Worm (Caenorhabditis elegans) whole organism, L4 larva: ENCODE data around the gene zyg-1.
A peak's percentile ranks its signal among the peaks of the same experiment; 100 is the strongest.

ENCODE experiments used
- F49E8.2 ChIP-seq: sonication (generic microtip); optimal IDR thresholded peaks from 2 replicates; lab custom pipeline; 2016; ENCODE audit warnings: missing compliant biosample characterization, mild to moderate bottlenecking, missing genetic modification characterization, borderline replicate concordance
- T20F7.1 ChIP-seq: fragments of 200-800 bp; sonication (Bioruptor generic); optimal IDR thresholded peaks from 2 replicates; lab custom pipeline; 2018; ENCODE audit warnings: mild to moderate bottlenecking, missing genetic modification characterization, missing compliant biosample characterization
- Y48G9A.11 ChIP-seq: fragments of 200-800 bp; sonication (Bioruptor generic); IDR thresholded peaks from 2 replicates; pipeline ENCODE4 v1.3.6; 2022; ENCODE audit warnings: missing genetic modification reagents, missing genetic modification characterization, missing compliant biosample characterization
- Y5F2A.4 ChIP-seq: fragments of 200-800 bp; sonication (Bioruptor generic); optimal IDR thresholded peaks from 2 replicates; lab custom pipeline; 2018; ENCODE audit warnings: mild to moderate bottlenecking, missing genetic modification characterization, missing compliant biosample characterization
- Y75B8A.6 ChIP-seq: fragments of 200-800 bp; sonication (Bioruptor generic); IDR thresholded peaks from 2 replicates; pipeline ENCODE4 v1.3.6; 2022; ENCODE audit warnings: missing genetic modification reagents, missing genetic modification characterization, missing compliant biosample characterization
- aly-2 ChIP-seq: sonication (generic microtip); optimal IDR thresholded peaks from 2 replicates; lab custom pipeline; 2018; ENCODE audit warnings: missing biosample characterization, missing genetic modification characterization
- ama-1 ChIP-seq: fragments of 150-350 bp; optimal IDR thresholded peaks from 2 replicates; lab custom pipeline; 2014; ENCODE audit warnings: inconsistent platforms, mixed read lengths
- arid-1 ChIP-seq: fragments of 200-800 bp; sonication (Bioruptor generic); conservative IDR thresholded peaks from 2 replicates; pipeline ENCODE4 v1.3.6; 2022; ENCODE audit warnings: missing genetic modification reagents, missing genetic modification characterization, missing compliant biosample characterization
- ceh-28 ChIP-seq: fragments of 150-350 bp; optimal IDR thresholded peaks from 2 replicates; lab custom pipeline; 2014; ENCODE audit warnings: missing biosample characterization, missing genetic modification reagents, missing genetic modification characterization
- cey-2 ChIP-seq: sonication (generic microtip); optimal IDR thresholded peaks from 3 replicates; lab custom pipeline; 2017; ENCODE audit warnings: missing genetic modification characterization, mild to moderate bottlenecking, missing compliant biosample characterization, antibody characterized with exemption, borderline replicate concordance; ENCODE audit not compliant: insufficient read depth
- ctbp-1 ChIP-seq: fragments of 200-800 bp; sonication (Bioruptor generic); IDR thresholded peaks from 2 replicates; pipeline ENCODE4 v1.3.6; 2022; ENCODE audit warnings: missing genetic modification reagents, missing genetic modification characterization, missing compliant biosample characterization
- daf-16 ChIP-seq, 3 experiments: sonication (generic microtip); optimal IDR thresholded peaks; 2 replicates each; lab custom pipeline; 2016 to 2017; ENCODE audit warnings: missing genetic modification characterization in 3 of 3, missing genetic modification reagents in 3 of 3, mild to moderate bottlenecking in 2 of 3, missing compliant biosample characterization in 2 of 3, missing biosample characterization in 1 of 3, moderate library complexity in 1 of 3
- dmd-6 ChIP-seq: fragments of 200-800 bp; sonication (Bioruptor generic); IDR thresholded peaks from 2 replicates; pipeline ENCODE4 v1.3.6; 2022; ENCODE audit warnings: missing genetic modification reagents, missing genetic modification characterization, missing compliant biosample characterization
- dpl-1 ChIP-seq: fragments of 150-350 bp; optimal IDR thresholded peaks from 2 replicates; lab custom pipeline; 2014; ENCODE audit warnings: missing biosample characterization, missing genetic modification reagents, missing genetic modification characterization
- dve-1 ChIP-seq: sonication (generic microtip); optimal IDR thresholded peaks from 2 replicates; lab custom pipeline; 2017; ENCODE audit warnings: antibody characterized with exemption, mild to moderate bottlenecking, missing genetic modification characterization, missing compliant biosample characterization; ENCODE audit not compliant: insufficient read depth
- egl-27 ChIP-seq: sonication (generic microtip); optimal IDR thresholded peaks from 3 replicates; lab custom pipeline; 2017; ENCODE audit warnings: missing biosample characterization, missing genetic modification reagents, missing genetic modification characterization
- fkh-10 ChIP-seq: fragments of 150-350 bp; optimal IDR thresholded peaks from 2 replicates; lab custom pipeline; 2014; ENCODE audit warnings: missing biosample characterization, missing genetic modification reagents, missing genetic modification characterization
- hlh-11 ChIP-seq: fragments of 200-800 bp; sonication (Bioruptor generic); optimal IDR thresholded peaks from 2 replicates; lab custom pipeline; 2018; ENCODE audit warnings: mild to moderate bottlenecking, missing genetic modification characterization, missing compliant biosample characterization
- hlh-30 ChIP-seq: sonication (generic microtip); optimal IDR thresholded peaks from 2 replicates; lab custom pipeline; 2017; ENCODE audit warnings: antibody characterized with exemption, mild to moderate bottlenecking, missing genetic modification characterization, missing compliant biosample characterization; ENCODE audit not compliant: insufficient read depth
- jun-1 ChIP-seq: fragments of 150-350 bp; optimal IDR thresholded peaks from 2 replicates; lab custom pipeline; 2014; ENCODE audit warnings: missing biosample characterization, missing genetic modification reagents, missing genetic modification characterization
- lim-7 ChIP-seq: fragments of 200-800 bp; sonication (Bioruptor generic); IDR thresholded peaks from 2 replicates; pipeline ENCODE4 v1.3.6; 2022; ENCODE audit warnings: missing genetic modification characterization, missing compliant biosample characterization
- lin-1 ChIP-seq: fragments of 200-800 bp; sonication (Bioruptor generic); IDR thresholded peaks from 2 replicates; pipeline ENCODE4 v1.3.6; 2022; ENCODE audit warnings: missing genetic modification reagents, missing genetic modification characterization, missing compliant biosample characterization
- lin-13 ChIP-seq: fragments of 150-350 bp; optimal IDR thresholded peaks from 2 replicates; lab custom pipeline; 2014; ENCODE audit warnings: missing biosample characterization, missing genetic modification reagents, missing genetic modification characterization
- lin-15B ChIP-seq: fragments of 150-350 bp; sonication (generic microtip); optimal IDR thresholded peaks from 3 replicates; lab custom pipeline; 2014; ENCODE audit warnings: missing biosample characterization, missing genetic modification characterization
- lsy-2 ChIP-seq, 2 experiments: fragments of 150-350 bp in 1 of 2; sonication (generic microtip) in 1 of 2; optimal IDR thresholded peaks; 2 replicates each; lab custom pipeline; 2014 to 2017; ENCODE audit warnings: missing biosample characterization in 2 of 2, missing genetic modification characterization in 2 of 2
- madf-9 ChIP-seq: fragments of 200-800 bp; sonication (Bioruptor generic); conservative IDR thresholded peaks from 2 replicates; pipeline ENCODE4 v1.3.6; 2022; ENCODE audit warnings: missing genetic modification reagents, missing genetic modification characterization, missing compliant biosample characterization
- mdl-1 ChIP-seq, 2 experiments: fragments of 150-350 bp in 1 of 2; sonication (generic microtip) in 1 of 2; optimal IDR thresholded peaks; 2 replicates each; lab custom pipeline; 2014 to 2017; ENCODE audit warnings: missing biosample characterization in 2 of 2, missing genetic modification characterization in 2 of 2
- mep-1 ChIP-seq: fragments of 150-350 bp; sonication (generic microtip); optimal IDR thresholded peaks from 3 replicates; lab custom pipeline; 2014; ENCODE audit warnings: missing biosample characterization, missing genetic modification characterization
- mes-2 ChIP-seq: sonication (generic microtip); optimal IDR thresholded peaks from 2 replicates; lab custom pipeline; 2016; ENCODE audit warnings: missing genotype, mild to moderate bottlenecking, missing genetic modification characterization, missing compliant biosample characterization; ENCODE audit not compliant: poor library complexity, severe bottlenecking
- nhr-102 ChIP-seq: sonication (generic microtip); optimal IDR thresholded peaks from 2 replicates; lab custom pipeline; 2016; ENCODE audit warnings: mild to moderate bottlenecking, missing genetic modification characterization, moderate library complexity, missing compliant biosample characterization
- nhr-11 ChIP-seq: fragments of 150-350 bp; optimal IDR thresholded peaks from 2 replicates; lab custom pipeline; 2014; ENCODE audit warnings: missing biosample characterization, missing genetic modification characterization
- nhr-111 ChIP-seq: fragments of 200-800 bp; sonication (Bioruptor generic); optimal IDR thresholded peaks from 2 replicates; lab custom pipeline; 2018; ENCODE audit warnings: mild to moderate bottlenecking, missing genetic modification characterization, missing compliant biosample characterization
- nhr-237 ChIP-seq: sonication (generic microtip); optimal IDR thresholded peaks from 2 replicates; lab custom pipeline; 2017; ENCODE audit warnings: missing biosample characterization, missing genetic modification characterization
- nhr-25 ChIP-seq: sonication (generic microtip); optimal IDR thresholded peaks from 2 replicates; lab custom pipeline; 2017; ENCODE audit warnings: missing genetic modification characterization, mild to moderate bottlenecking, missing compliant biosample characterization, antibody characterized with exemption, moderate library complexity, borderline replicate concordance; ENCODE audit not compliant: insufficient read depth
- nhr-28 ChIP-seq: fragments of 150-350 bp; optimal IDR thresholded peaks from 2 replicates; lab custom pipeline; 2014; ENCODE audit warnings: missing biosample characterization, missing genetic modification characterization
- nhr-6 ChIP-seq: fragments of 150-350 bp; optimal IDR thresholded peaks from 2 replicates; lab custom pipeline; 2014; ENCODE audit warnings: missing biosample characterization, missing genetic modification characterization
- php-3 ChIP-seq: fragments of 200-800 bp; sonication (Bioruptor generic); IDR thresholded peaks from 2 replicates; pipeline ENCODE4 v1.3.6; 2022; ENCODE audit warnings: missing genetic modification reagents, missing genetic modification characterization, missing compliant biosample characterization
- rbr-2 ChIP-seq: sonication (generic microtip); optimal IDR thresholded peaks from 2 replicates; lab custom pipeline; 2016; ENCODE audit warnings: missing genotype, missing genetic modification characterization, missing compliant biosample characterization
- saeg-2 ChIP-seq: fragments of 200-800 bp; sonication (Bioruptor generic); IDR thresholded peaks from 2 replicates; pipeline ENCODE4 v1.3.6; 2022; ENCODE audit warnings: missing genetic modification reagents, missing genetic modification characterization, missing compliant biosample characterization
- snpc-4 ChIP-seq: fragments of 150-350 bp; optimal IDR thresholded peaks from 2 replicates; lab custom pipeline; 2014; ENCODE audit warnings: missing biosample characterization, missing genetic modification characterization
- spr-1 ChIP-seq: sonication (generic microtip); optimal IDR thresholded peaks from 2 replicates; lab custom pipeline; 2016; ENCODE audit warnings: mild to moderate bottlenecking, missing genetic modification characterization, missing compliant biosample characterization
- spr-3 ChIP-seq: fragments of 200-800 bp; sonication (Bioruptor generic); optimal IDR thresholded peaks from 2 replicates; lab custom pipeline; 2018; ENCODE audit warnings: mild to moderate bottlenecking, missing genetic modification characterization, missing compliant biosample characterization
- tra-1 ChIP-seq: fragments of 200-800 bp; sonication (Bioruptor generic); IDR thresholded peaks from 2 replicates; pipeline ENCODE4 v1.3.6; 2022; ENCODE audit warnings: missing genetic modification reagents, missing genetic modification characterization, missing compliant biosample characterization
- unc-62 ChIP-seq, 3 experiments: fragments of 150-350 bp in 1 of 3; sonication (generic microtip); optimal IDR thresholded peaks in 2 of 3; peaks in 1 of 3; 1 replicate in 1 of 3; 2 replicates in 2 of 3; lab custom pipeline; 2014 to 2017; ENCODE audit warnings: missing biosample characterization in 3 of 3, missing genetic modification characterization in 3 of 3, missing genetic modification reagents in 3 of 3, missing genotype in 1 of 3
- ztf-7 ChIP-seq: fragments of 150-350 bp; optimal IDR thresholded peaks from 2 replicates; lab custom pipeline; 2014; ENCODE audit warnings: missing biosample characterization, missing genetic modification characterization

zyg-1 gene

ce11 chrII:5698869-5699268 is 49.3 kb downstream of the zyg-1 start, which contains the start of the genes C25H3.10 and C25H3.1:
Gene C25H3.10 (minus strand): TSS chrII:5698969.
Gene C25H3.1 (plus strand): TSS chrII:5699071.
- peak; percentile 12 for TF ChIP-seq nhr-28 (tag; lab: Kevin White, UChicago)
- no peak for TF ChIP-seq nhr-237 (tag; lab: Kevin White, UChicago)
- peak; percentile 19 for TF ChIP-seq hlh-30 (tag; lab: Kevin White, UChicago)
- TF ChIP-seq, all 104 proteins: peak for 2

- TF ChIP-seq dve-1 (tag; lab: Kevin White, UChicago) (peak; percentile 87), Y75B8A.6 (GFP tag; lab: Robert Waterston, UW) (no peak), Y48G9A.11 (GFP tag; lab: Robert Waterston, UW) (0 out of 2 replicates have a peak, but pooled peaks have one; percentile 39), nhr-102 (tag; lab: Kevin White, UChicago) (peak; percentile 66), aly-2 (no peak), T20F7.1 (no peak), ceh-28 (tag; lab: Kevin White, UChicago) (no peak), ztf-7 (tag; lab: Kevin White, UChicago) (peak; percentile 27), nhr-6 (peak; percentile 46), F49E8.2 (tag; lab: Kevin White, UChicago) (peak; percentile 21), saeg-2 (GFP tag; lab: Robert Waterston, UW) (no peak), cey-2 (tag; lab: Kevin White, UChicago) (no peak), unc-62 (GFP tag; optimal IDR thresholded peaks at IDR 0.05 in 1 of 2; lab: Kevin White, UChicago) (peak in 1 of 2 experiments; percentile 59), unc-62 (tag; optimal IDR thresholded peaks at IDR 0.05; lab: Kevin White, UChicago) (no peak), nhr-111 (GFP tag; lab: Kevin White, UChicago) (peak; percentile 39), mep-1 (tag; lab: Kevin White, UChicago) (peak; percentile 56), madf-9 (GFP tag; lab: Robert Waterston, UW) (no peak), mes-2 (peak; percentile 77), ama-1 (lab: Kevin White, UChicago) (peak; percentile 95), lin-1 (GFP tag; lab: Robert Waterston, UW) (0 out of 2 replicates have a peak, but pooled peaks have one; percentile 16), spr-1 (peak; percentile 21), snpc-4 (tag; lab: Kevin White, UChicago) (peak; percentile 94), hlh-11 (tag; lab: Kevin White, UChicago) (peak; percentile 64), lsy-2 (tag; optimal IDR thresholded peaks at IDR 0.05; lab: Kevin White, UChicago) (peak in 1 of 2 experiments; percentile 76), rbr-2 (tag; lab: Kevin White, UChicago) (peak; percentile 59), tra-1 (GFP tag; lab: Robert Waterston, UW) (no peak), dpl-1 (peak; percentile 31), fkh-10 (GFP tag; lab: Kevin White, UChicago) (no peak), dmd-6 (GFP tag; lab: Robert Waterston, UW) (peak; percentile 43), spr-3 (peak; percentile 30), mdl-1 (tag; optimal IDR thresholded peaks at IDR 0.05; lab: Kevin White, UChicago) (peak; percentile 59 to 75), nhr-28 (tag; lab: Kevin White, UChicago) (peak; percentile 11), ctbp-1 (0 out of 2 replicates have a peak, but pooled peaks have one; percentile 53), nhr-237 (tag; lab: Kevin White, UChicago) (no peak), lim-7 (GFP tag; lab: Robert Waterston, UW) (no peak), php-3 (GFP tag; lab: Robert Waterston, UW) (peak; percentile 45; the same call in 1 of the 2 replicates), daf-16 (GFP tag; optimal IDR thresholded peaks at IDR 0.05; lab: Kevin White, UChicago) (no peak), daf-16 (tag; optimal IDR thresholded peaks at IDR 0.05; lab: Kevin White, UChicago) (peak; percentile 60), egl-27 (tag; lab: Kevin White, UChicago) (no peak), lin-13 (no peak), hlh-30 (tag; lab: Kevin White, UChicago) (peak; percentile 86), lin-15B (peak; percentile 19), nhr-11 (tag; lab: Kevin White, UChicago) (peak; percentile 0), nhr-25 (tag; lab: Kevin White, UChicago) (peak; percentile 35), jun-1 (tag; lab: Kevin White, UChicago) (peak; percentile 30), Y5F2A.4 (GFP tag; lab: Kevin White, UChicago) (no peak), arid-1 (GFP tag; lab: Robert Waterston, UW) (peak; percentile 10; the same call in 1 of the 2 replicates)
Measured at ce11 chrII:5701485-5701884, 51.9 kb downstream of the zyg-1 start.
